Worm (Caenorhabditis elegans) whole organism, midembryonic: ENCODE results near the gene hmit-1.3.

Experiments
- T22C8.4 ChIP-seq: fragments of 200-800 bp; sonication (Bioruptor generic); IDR thresholded peaks from 2 replicates; pipeline ENCODE4 v1.3.6; 2022; ENCODE audit warnings: missing genetic modification characterization, missing compliant biosample characterization
- flt-1 ChIP-seq: fragments of 200-800 bp; sonication (Bioruptor generic); IDR thresholded peaks from 2 replicates; pipeline ENCODE4 v1.3.6; 2022; ENCODE audit warnings: missing genetic modification characterization, missing compliant biosample characterization
- ref-1 ChIP-seq: fragments of 200-800 bp; sonication (Bioruptor generic); conservative IDR thresholded peaks from 2 replicates; pipeline ENCODE4 v1.3.6; 2022; ENCODE audit warnings: missing genetic modification reagents, missing genetic modification characterization, missing compliant biosample characterization
- tab-1 ChIP-seq: fragments of 200-800 bp; sonication (Bioruptor generic); IDR thresholded peaks from 2 replicates; pipeline ENCODE4 v1.3.6; 2022; ENCODE audit warnings: missing genetic modification characterization, missing compliant biosample characterization
- ztf-23 ChIP-seq: fragments of 200-800 bp; sonication (Bioruptor generic); IDR thresholded peaks from 2 replicates; pipeline ENCODE4 v1.3.6; 2022; ENCODE audit warnings: missing genetic modification reagents, missing genetic modification characterization, missing compliant biosample characterization

DNA sequence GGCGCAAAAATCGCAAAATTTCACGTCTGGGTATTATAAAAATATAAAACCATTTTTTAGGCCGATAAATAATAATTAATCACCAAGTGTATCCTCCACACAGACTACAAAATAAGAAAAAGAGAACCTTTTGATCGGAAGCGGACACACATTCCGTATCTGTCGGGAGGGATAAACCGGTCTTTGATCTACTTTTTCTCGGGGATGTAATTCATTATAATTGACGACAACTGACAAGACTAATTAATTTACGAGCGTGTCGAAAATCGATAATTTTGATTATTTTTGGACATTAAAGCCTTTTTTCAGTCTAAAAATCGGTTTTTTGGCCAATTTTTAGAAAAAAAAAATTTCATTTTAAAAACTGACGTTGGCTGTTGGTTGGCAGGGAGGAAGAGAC, 49.0 kb downstream of the hmit-1.3 start:
- TF ChIP-seq T22C8.4 (GFP tag; lab: Robert Waterston, UW) (no peak), tab-1 (GFP tag; lab: Robert Waterston, UW) (no peak), ztf-23 (GFP tag; lab: Robert Waterston, UW) (no peak), flt-1 (GFP tag; lab: Robert Waterston, UW) (no peak), ref-1 (no peak)
